Fruit fly (Drosophila melanogaster): ENCODE measurements around the gene CG6013.

The CG6013 gene

dm6 chr3R:19031210-19031609 is at the start of gene CG6013, which contains the start of gene Prp18:
TSS of gene CG6013 (plus strand) at chr3R:19031503.
TSS of gene Prp18 (minus strand) at chr3R:19031271.
- TF ChIP-seq rgr (GFP tag; optimal IDR thresholded peaks at IDR 0.05) (peak; percentile 33), CrebA (GFP tag; optimal IDR thresholded peaks at IDR 0.05; ENCODE audit: borderline replicate concordance) (no peak), lola (GFP tag; optimal IDR thresholded peaks at IDR 0.05) (no peak), dl (GFP tag; optimal IDR thresholded peaks at IDR 0.05; ENCODE audit: insufficient read depth in 1 of 2, partially characterized antibody in 2 of 2) (no peak), CG9705 (GFP tag; optimal IDR thresholded peaks at IDR 0.05) (no peak), Abd-B (GFP tag; optimal IDR thresholded peaks at IDR 0.05) (no peak), sv (GFP tag; optimal IDR thresholded peaks at IDR 0.05) (no peak), pan (optimal IDR thresholded peaks at IDR 0.05) (no peak), OdsH (GFP tag; optimal IDR thresholded peaks at IDR 0.05) (peak; percentile 29), tai (GFP tag; optimal IDR thresholded peaks at IDR 0.05) (no peak), Hnf4 (GFP tag; optimal IDR thresholded peaks at IDR 0.05) (no peak), woc (GFP tag; optimal IDR thresholded peaks at IDR 0.05) (no peak), Hr78 (GFP tag; optimal IDR thresholded peaks at IDR 0.05) (no peak), br (GFP tag; optimal IDR thresholded peaks at IDR 0.05) (no peak), Sp1 (GFP tag; optimal IDR thresholded peaks at IDR 0.05) (peak; percentile 68), fru (GFP tag; optimal IDR thresholded peaks at IDR 0.05) (no peak), Jra (GFP tag; optimal IDR thresholded peaks at IDR 0.05) (no peak), Myc (optimal IDR thresholded peaks at IDR 0.05) (no peak), CG32264 (GFP tag; optimal IDR thresholded peaks at IDR 0.05) (no peak), HLH106 (tag; optimal IDR thresholded peaks at IDR 0.05) (peak; percentile 75), N (GFP tag; optimal IDR thresholded peaks at IDR 0.05) (no peak), jim (GFP tag; optimal IDR thresholded peaks at IDR 0.05) (no peak), Dfd (GFP tag; optimal IDR thresholded peaks at IDR 0.05) (no peak), foxo (GFP tag; optimal IDR thresholded peaks at IDR 0.05) (peak in 1 of 2 experiments; percentile 54), Dif (GFP tag; optimal IDR thresholded peaks at IDR 0.05; ENCODE audit: partially characterized antibody) (no peak), Vsx2 (GFP tag; optimal IDR thresholded peaks at IDR 0.05; ENCODE audit: partially characterized antibody) (no peak), ey (GFP tag; optimal IDR thresholded peaks at IDR 0.05) (no peak), psq (GFP tag; optimal IDR thresholded peaks at IDR 0.05) (peak; percentile 42), Hr83 (GFP tag; optimal IDR thresholded peaks at IDR 0.05; ENCODE audit: poor library complexity, severe bottlenecking) (no peak), GATAd (GFP tag; optimal IDR thresholded peaks at IDR 0.05) (no peak), sage (GFP tag; optimal IDR thresholded peaks at IDR 0.05) (no peak), brk (GFP tag; optimal IDR thresholded peaks at IDR 0.05) (no peak), Mio (GFP tag; optimal IDR thresholded peaks at IDR 0.05) (no peak), h (GFP tag; optimal IDR thresholded peaks at IDR 0.05) (no peak), Rel (GFP tag; optimal IDR thresholded peaks at IDR 0.05) (no peak), Rel (tag; optimal IDR thresholded peaks at IDR 0.05) (peak; percentile 19), usp (GFP tag; optimal IDR thresholded peaks at IDR 0.05) (no peak), dmrt93B (GFP tag; optimal IDR thresholded peaks at IDR 0.05) (peak; percentile 45)

- TF ChIP-seq Hnf4 (GFP tag; optimal IDR thresholded peaks at IDR 0.05), result peak; percentile 72
- TF ChIP-seq usp (GFP tag; optimal IDR thresholded peaks at IDR 0.05), result no peak
- TF ChIP-seq fru (GFP tag; optimal IDR thresholded peaks at IDR 0.05), result peak; percentile 54
- TF ChIP-seq CrebA (GFP tag; optimal IDR thresholded peaks at IDR 0.05; ENCODE audit: borderline replicate concordance), result no peak
- peak; percentile 62 for TF ChIP-seq Hr83 (GFP tag; optimal IDR thresholded peaks at IDR 0.05; ENCODE audit: poor library complexity, severe bottlenecking)
- peak; percentile 36 for TF ChIP-seq dsf (GFP tag; optimal IDR thresholded peaks at IDR 0.05; ENCODE audit: borderline replicate concordance)
- TF ChIP-seq psq (GFP tag; optimal IDR thresholded peaks at IDR 0.05), result peak; percentile 70
- TF ChIP-seq lola (GFP tag; optimal IDR thresholded peaks at IDR 0.05), result no peak
- peak; percentile 69 for TF ChIP-seq Sp1 (GFP tag; optimal IDR thresholded peaks at IDR 0.05)
- peak; percentile 84 for TF ChIP-seq rgr (GFP tag; optimal IDR thresholded peaks at IDR 0.05)
- TF ChIP-seq CG9705 (GFP tag; optimal IDR thresholded peaks at IDR 0.05), result peak; percentile 62
- peak; percentile 58 for TF ChIP-seq ey (GFP tag; optimal IDR thresholded peaks at IDR 0.05)
- no peak for TF ChIP-seq CG32264 (GFP tag; optimal IDR thresholded peaks at IDR 0.05)
- no peak for TF ChIP-seq Mio (GFP tag; optimal IDR thresholded peaks at IDR 0.05)
- TF ChIP-seq h (GFP tag; optimal IDR thresholded peaks at IDR 0.05), result peak; percentile 70
- peak; percentile 36 for TF ChIP-seq Jra (GFP tag; optimal IDR thresholded peaks at IDR 0.05)
- TF ChIP-seq sv (GFP tag; optimal IDR thresholded peaks at IDR 0.05), result peak; percentile 82
- peak; percentile 44 for TF ChIP-seq br (GFP tag; optimal IDR thresholded peaks at IDR 0.05)
- TF ChIP-seq HLH106 (tag; optimal IDR thresholded peaks at IDR 0.05), result peak; percentile 83
- TF ChIP-seq Rel (GFP tag; optimal IDR thresholded peaks at IDR 0.05), result no peak
- TF ChIP-seq Rel (tag; optimal IDR thresholded peaks at IDR 0.05), result peak; percentile 69
- TF ChIP-seq OdsH (GFP tag; optimal IDR thresholded peaks at IDR 0.05), result peak; percentile 77
- peak in 1 of 2 experiments; percentile 72 for TF ChIP-seq foxo (GFP tag; optimal IDR thresholded peaks at IDR 0.05)
- TF ChIP-seq sage (GFP tag; optimal IDR thresholded peaks at IDR 0.05), result peak; percentile 65
- peak; percentile 91 for TF ChIP-seq brk (GFP tag; optimal IDR thresholded peaks at IDR 0.05)
Measured at dm6 chr3R:18983614-18984185, 47.6 kb upstream of the CG6013 start, which contains the start of the genes snRNP-U1-C and gukh. TSS of gene snRNP-U1-C (minus strand) at chr3R:18983650. TSS of gene gukh (plus strand) at chr3R:18984025.
